Worm (Caenorhabditis elegans): ENCODE results near the gene B0507.8.

Gene B0507.8

ce11 chrV:8753395-8753794 lies 9.4 kb downstream of the B0507.8 start, which contains the start of gene B0507.5:
Gene B0507.5 (plus strand): TSS chrV:8753695.
- TF ChIP-seq nhr-11 (tag; optimal IDR thresholded peaks at IDR 0.05) (no peak), lim-6 (tag; optimal IDR thresholded peaks at IDR 0.05) (no peak), unc-55 (GFP tag; optimal IDR thresholded peaks at IDR 0.05) (no peak), nfya-1 (tag; optimal IDR thresholded peaks at IDR 0.05) (no peak), pat-9 (tag; optimal IDR thresholded peaks at IDR 0.05) (no peak), fax-1 (tag; optimal IDR thresholded peaks at IDR 0.05) (no peak), tbx-2 (tag; optimal IDR thresholded peaks at IDR 0.05) (no peak), rnt-1 (tag; optimal IDR thresholded peaks at IDR 0.05) (no peak), ceh-45 (GFP tag; IDR thresholded peaks at IDR 0.05) (no peak), gmeb-2 (tag; optimal IDR thresholded peaks at IDR 0.05) (no peak), ceh-2 (tag; optimal IDR thresholded peaks at IDR 0.05) (no peak), unc-42 (tag; optimal IDR thresholded peaks at IDR 0.05) (no peak), F13H6.1 (tag; optimal IDR thresholded peaks at IDR 0.05) (no peak), ceh-31 (tag; optimal IDR thresholded peaks at IDR 0.05) (no peak), hlh-15 (tag; optimal IDR thresholded peaks at IDR 0.05) (no peak)

ce11 chrV:8745858-8746257 lies 16.9 kb downstream of the B0507.8 start, which contains the start of gene B0507.6:
Gene B0507.6 (plus strand): TSS chrV:8746158.
- TF ChIP-seq zip-5 (tag; optimal IDR thresholded peaks at IDR 0.05), result no peak
- TF ChIP-seq unc-55 (GFP tag; optimal IDR thresholded peaks at IDR 0.05), result no peak
- TF ChIP-seq lim-6 (tag; optimal IDR thresholded peaks at IDR 0.05), result no peak
- no peak for TF ChIP-seq K09A11.1 (tag; optimal IDR thresholded peaks at IDR 0.05; ENCODE audit: insufficient read depth)
- TF ChIP-seq ceh-45 (GFP tag; IDR thresholded peaks at IDR 0.05), result no peak
- TF ChIP-seq ceh-22 (tag; optimal IDR thresholded peaks at IDR 0.05), result no peak
- no peak for TF ChIP-seq fkh-6 (tag; optimal IDR thresholded peaks at IDR 0.05)
- TF ChIP-seq ref-2 (tag; optimal IDR thresholded peaks at IDR 0.05), result no peak
- TF ChIP-seq npax-4 (tag; optimal IDR thresholded peaks at IDR 0.05), result no peak
- TF ChIP-seq sdc-2 (tag; optimal IDR thresholded peaks at IDR 0.05), result no peak
- TF ChIP-seq pag-3 (tag; optimal IDR thresholded peaks at IDR 0.05; ENCODE audit: borderline replicate concordance), result no peak
- TF ChIP-seq pros-1 (tag; optimal IDR thresholded peaks at IDR 0.05), result no peak
- TF ChIP-seq dve-1 (tag; optimal IDR thresholded peaks at IDR 0.05), result no peak
- no peak for TF ChIP-seq elt-4 (tag; optimal IDR thresholded peaks at IDR 0.05)
- no peak for TF ChIP-seq mec-3 (tag; optimal IDR thresholded peaks at IDR 0.05; ENCODE audit: borderline replicate concordance)
- TF ChIP-seq che-1 (tag; optimal IDR thresholded peaks at IDR 0.05), result no peak

ce11 chrV:8739136-8739535 lies 23.6 kb downstream of the B0507.8 start, which contains the start of gene ZC196.2:
Gene ZC196.2 (plus strand): TSS chrV:8739436.
- TF ChIP-seq ceh-14 (tag; optimal IDR thresholded peaks at IDR 0.05), result no peak
- no peak for TF ChIP-seq unc-42 (tag; optimal IDR thresholded peaks at IDR 0.05)
- no peak for TF ChIP-seq pag-3 (tag; optimal IDR thresholded peaks at IDR 0.05; ENCODE audit: borderline replicate concordance)

- TF ChIP-seq gmeb-2 (tag; optimal IDR thresholded peaks at IDR 0.05), result no peak
- no peak for TF ChIP-seq Y22D7AL.16 (tag; optimal IDR thresholded peaks at IDR 0.05)
- no peak for TF ChIP-seq ama-1 (optimal IDR thresholded peaks at IDR 0.05)
- no peak for TF ChIP-seq dmd-4 (tag; optimal IDR thresholded peaks at IDR 0.05; ENCODE audit: borderline replicate concordance)
- TF ChIP-seq madf-2 (tag; optimal IDR thresholded peaks at IDR 0.05), result no peak
- TF ChIP-seq fkh-6 (tag; optimal IDR thresholded peaks at IDR 0.05), result no peak
- TF ChIP-seq F13H6.1 (tag; optimal IDR thresholded peaks at IDR 0.05), result no peak
- no peak for TF ChIP-seq ets-4 (tag; optimal IDR thresholded peaks at IDR 0.05)
- TF ChIP-seq ceh-9 (tag; optimal IDR thresholded peaks at IDR 0.05), result no peak
- no peak for TF ChIP-seq ttx-3 (tag; optimal IDR thresholded peaks at IDR 0.05)
Measured at ce11 chrV:8736369-8736768, 26.4 kb downstream of the B0507.8 start, which contains the start of gene ZC196.3. Gene ZC196.3 (plus strand): TSS chrV:8736669.

- TF ChIP-seq ceh-30 (tag; optimal IDR thresholded peaks at IDR 0.05) (no peak), F13H6.1 (tag; optimal IDR thresholded peaks at IDR 0.05) (no peak), mec-3 (tag; optimal IDR thresholded peaks at IDR 0.05; ENCODE audit: borderline replicate concordance) (no peak), pag-3 (tag; optimal IDR thresholded peaks at IDR 0.05; ENCODE audit: borderline replicate concordance) (no peak), tbx-7 (tag; optimal IDR thresholded peaks at IDR 0.05) (no peak), tbx-2 (tag; optimal IDR thresholded peaks at IDR 0.05) (no peak), eyg-1 (tag; optimal IDR thresholded peaks at IDR 0.05) (no peak), elt-2 (tag; optimal IDR thresholded peaks at IDR 0.05) (no peak), unc-3 (GFP tag; conservative IDR thresholded peaks at IDR 0.05) (no peak), unc-3 (tag; optimal IDR thresholded peaks at IDR 0.05) (no peak), hlh-15 (tag; optimal IDR thresholded peaks at IDR 0.05) (no peak), C38D4.7 (GFP tag; optimal IDR thresholded peaks at IDR 0.05) (no peak), fkh-6 (tag; optimal IDR thresholded peaks at IDR 0.05) (no peak), hlh-13 (GFP tag; optimal IDR thresholded peaks at IDR 0.05) (no peak), elt-4 (tag; optimal IDR thresholded peaks at IDR 0.05) (no peak), ceh-34 (tag; optimal IDR thresholded peaks at IDR 0.05) (no peak), unc-86 (tag; optimal IDR thresholded peaks at IDR 0.05) (no peak), nhr-11 (tag; optimal IDR thresholded peaks at IDR 0.05) (no peak)
Measured at ce11 chrV:8732934-8733333, 29.8 kb downstream of the B0507.8 start, which contains the start of gene ZC196.4. Gene ZC196.4 (plus strand): TSS chrV:8733106.
